Fruit fly (Drosophila melanogaster) whole organism, embryonic: ENCODE data around the gene Acph-1.

Experiments
- Abd-B ChIP-seq: fragments of 200-800 bp; sonication (Bioruptor generic); optimal IDR thresholded peaks from 2 replicates; lab custom pipeline; 2018; ENCODE audit warnings: missing biosample characterization, mild to moderate bottlenecking, missing genetic modification characterization, moderate library complexity
- BtbVII ChIP-seq: fragments of 200-800 bp; sonication (Bioruptor generic); optimal IDR thresholded peaks from 3 replicates; lab custom pipeline; 2017; ENCODE audit warnings: missing biosample characterization, mild to moderate bottlenecking, missing genetic modification characterization
- CG1024 ChIP-seq: fragments of 200-800 bp; sonication (Bioruptor generic); IDR thresholded peaks from 2 replicates; pipeline ENCODE4 v1.3.6; 2022; ENCODE audit warnings: missing biosample characterization, missing genetic modification characterization
- CG10274 ChIP-seq: fragments of 200-800 bp; sonication (Bioruptor generic); optimal IDR thresholded peaks from 3 replicates; lab custom pipeline; 2017; ENCODE audit warnings: missing biosample characterization, mild to moderate bottlenecking, missing genetic modification characterization
- CG10462 ChIP-seq: fragments of 200-800 bp; sonication (Bioruptor generic); optimal IDR thresholded peaks from 2 replicates; lab custom pipeline; 2016; ENCODE audit warnings: missing biosample characterization, missing genetic modification characterization
- CG13287 ChIP-seq: fragments of 200-800 bp; sonication (Bioruptor generic); IDR thresholded peaks from 2 replicates; pipeline ENCODE4 v1.3.6; 2022; ENCODE audit warnings: missing biosample characterization, missing genetic modification characterization; ENCODE audit not compliant: partially characterized antibody
- CG13894 ChIP-seq: fragments of 200-800 bp; sonication (Bioruptor generic); optimal IDR thresholded peaks from 3 replicates; lab custom pipeline; 2018; ENCODE audit warnings: missing biosample characterization, mild to moderate bottlenecking, missing genetic modification characterization, moderate library complexity
- CG14710 ChIP-seq: fragments of 200-800 bp; sonication (Bioruptor generic); optimal IDR thresholded peaks from 3 replicates; lab custom pipeline; 2019; ENCODE audit warnings: missing biosample characterization, mild to moderate bottlenecking, missing genetic modification characterization, moderate library complexity
- CG15514 ChIP-seq: fragments of 200-800 bp; sonication (Bioruptor generic); optimal IDR thresholded peaks from 3 replicates; lab custom pipeline; 2017; ENCODE audit warnings: missing biosample characterization, missing genetic modification characterization, mild to moderate bottlenecking, moderate library complexity, missing genetic modification reagents
- CG2202 ChIP-seq: fragments of 200-800 bp; sonication (Bioruptor generic); optimal IDR thresholded peaks from 2 replicates; lab custom pipeline; 2018; ENCODE audit warnings: missing biosample characterization, mild to moderate bottlenecking, missing genetic modification characterization
- CG32772 ChIP-seq: fragments of 200-800 bp; sonication (Bioruptor generic); IDR thresholded peaks from 2 replicates; pipeline ENCODE4 v1.3.6; 2022; ENCODE audit warnings: missing biosample characterization, missing genetic modification characterization
- CG3838 ChIP-seq: fragments of 200-800 bp; sonication (Bioruptor generic); optimal IDR thresholded peaks from 3 replicates; lab custom pipeline; 2016; ENCODE audit warnings: missing biosample characterization, missing genetic modification characterization
- CG4707 ChIP-seq: fragments of 200-800 bp; sonication (Bioruptor generic); optimal IDR thresholded peaks from 2 replicates; lab custom pipeline; 2018; ENCODE audit warnings: missing biosample characterization, mild to moderate bottlenecking, missing genetic modification characterization, moderate library complexity
- CG5953 ChIP-seq: fragments of 200-800 bp; sonication (Bioruptor generic); IDR thresholded peaks from 2 replicates; pipeline ENCODE4 v1.3.6; 2022; ENCODE audit warnings: missing biosample characterization, missing genetic modification characterization
- CG6813 ChIP-seq: fragments of 200-800 bp; sonication (Bioruptor generic); optimal IDR thresholded peaks from 2 replicates; lab custom pipeline; 2017; ENCODE audit warnings: missing biosample characterization, missing genetic modification characterization, mild to moderate bottlenecking, moderate library complexity, missing genetic modification reagents
- CG7963 ChIP-seq: fragments of 200-800 bp; sonication (Bioruptor generic); IDR thresholded peaks from 3 replicates; pipeline ENCODE4 v1.3.6; 2022; ENCODE audit warnings: missing biosample characterization, missing genetic modification characterization; ENCODE audit not compliant: partially characterized antibody
- CG8388 ChIP-seq: fragments of 200-800 bp; sonication (Bioruptor generic); optimal IDR thresholded peaks from 2 replicates; lab custom pipeline; 2019; ENCODE audit warnings: missing biosample characterization, mild to moderate bottlenecking, missing genetic modification characterization, moderate library complexity
- CHES-1-like ChIP-seq: fragments of 200-800 bp; sonication (Bioruptor generic); optimal IDR thresholded peaks from 2 replicates; lab custom pipeline; 2016; ENCODE audit warnings: missing biosample characterization, missing genetic modification characterization
- CoRest ChIP-seq: fragments of 200-800 bp; sonication (Bioruptor generic); optimal IDR thresholded peaks from 3 replicates; lab custom pipeline; 2018; ENCODE audit warnings: missing biosample characterization, mild to moderate bottlenecking, missing genetic modification characterization, moderate library complexity
- Dll ChIP-seq: fragments of 200-800 bp; sonication (Bioruptor generic); IDR thresholded peaks from 4 replicates; pipeline ENCODE4 v1.3.6; 2022; ENCODE audit warnings: missing biosample characterization, missing genetic modification characterization; ENCODE audit not compliant: partially characterized antibody
- Ets65A ChIP-seq: fragments of 200-800 bp; sonication (Bioruptor generic); peaks from one replicate; lab custom pipeline; 2016; ENCODE audit warnings: missing biosample characterization, missing genetic modification characterization
- H15 ChIP-seq: fragments of 200-800 bp; sonication (Bioruptor generic); IDR thresholded peaks from 3 replicates; pipeline ENCODE4 v1.3.6; 2022; ENCODE audit warnings: missing biosample characterization, missing genetic modification characterization
- H2.0 ChIP-seq: fragments of 200-800 bp; sonication (Bioruptor generic); IDR thresholded peaks from 2 replicates; pipeline ENCODE4 v1.3.6; 2022; ENCODE audit warnings: missing biosample characterization, missing genetic modification characterization
- HLHmδ ChIP-seq: fragments of 200-800 bp; sonication (Bioruptor generic); optimal IDR thresholded peaks from 2 replicates; lab custom pipeline; 2018; ENCODE audit warnings: missing biosample characterization, mild to moderate bottlenecking, missing genetic modification characterization, moderate library complexity
- Lpt ChIP-seq: fragments of >200 bp; optimal IDR thresholded peaks from 2 replicates; lab custom pipeline; 2018; ENCODE audit warnings: missing biosample characterization, missing genetic modification characterization
- MTF-1 ChIP-seq: fragments of 200-800 bp; sonication (Bioruptor generic); optimal IDR thresholded peaks from 2 replicates; lab custom pipeline; 2018; ENCODE audit warnings: missing biosample characterization, mild to moderate bottlenecking, missing genetic modification characterization, borderline replicate concordance
- Med ChIP-seq: fragments of 200-800 bp; sonication (Bioruptor generic); peaks from one replicate; lab custom pipeline; 2016; ENCODE audit warnings: missing biosample characterization, missing genetic modification characterization, mild to moderate bottlenecking, inconsistent platforms, moderate library complexity
- Mes4 ChIP-seq: fragments of 200-800 bp; sonication (Bioruptor generic); optimal IDR thresholded peaks from 2 replicates; lab custom pipeline; 2016; ENCODE audit warnings: missing biosample characterization, missing genetic modification characterization
- Nf-YC ChIP-seq: fragments of 200-800 bp; optimal IDR thresholded peaks from 3 replicates; lab custom pipeline; 2019; ENCODE audit warnings: missing biosample characterization, mild to moderate bottlenecking, missing genetic modification characterization, moderate library complexity
- Six4 ChIP-seq: fragments of 200-800 bp; sonication (Bioruptor generic); optimal IDR thresholded peaks from 2 replicates; lab custom pipeline; 2016; ENCODE audit warnings: missing biosample characterization, missing genetic modification characterization
- Sry-δ ChIP-seq: fragments of 200-800 bp; sonication (Bioruptor generic); optimal IDR thresholded peaks from 2 replicates; lab custom pipeline; 2016; ENCODE audit warnings: missing biosample characterization, missing genetic modification characterization
- Stat92E ChIP-seq, 3 experiments: fragments of >200 bp in 2 of 3; fragments of 200-800 bp in 1 of 3; sonication (Bioruptor generic) in 1 of 3; optimal IDR thresholded peaks; 2 replicates each; lab custom pipeline; 2017 to 2019; ENCODE audit warnings: missing biosample characterization in 3 of 3, missing genetic modification characterization in 3 of 3, mild to moderate bottlenecking in 1 of 3, moderate library complexity in 1 of 3
- chif ChIP-seq, 2 experiments: fragments of 200-800 bp; sonication (Bioruptor generic); optimal IDR thresholded peaks; 3 replicates each; lab custom pipeline; 2016; ENCODE audit warnings: missing biosample characterization in 2 of 2, missing genetic modification characterization in 2 of 2
- chinmo ChIP-seq: fragments of 200-800 bp; sonication (Bioruptor generic); IDR thresholded peaks from 4 replicates; pipeline ENCODE4 v1.3.6; 2022; ENCODE audit warnings: missing biosample characterization, missing genetic modification characterization; ENCODE audit not compliant: partially characterized antibody
- ci ChIP-seq: fragments of 200-800 bp; sonication (Bioruptor generic); IDR thresholded peaks from 3 replicates; pipeline ENCODE4 v1.3.6; 2022; ENCODE audit warnings: missing biosample characterization, missing genetic modification characterization
- dm ChIP-seq: fragments of 200-800 bp; sonication (Bioruptor generic); optimal IDR thresholded peaks from 3 replicates; lab custom pipeline; 2016; ENCODE audit warnings: missing biosample characterization, missing genetic modification characterization
- dpn ChIP-seq, 2 experiments: fragments of 200-800 bp; sonication (Bioruptor generic); optimal IDR thresholded peaks; 3 replicates each; lab custom pipeline; 2016; ENCODE audit warnings: missing biosample characterization in 2 of 2, missing genetic modification characterization in 2 of 2
- dysf ChIP-seq: fragments of 200-800 bp; sonication (Bioruptor generic); IDR thresholded peaks from 3 replicates; pipeline ENCODE4 v1.3.6; 2022; ENCODE audit warnings: missing biosample characterization, missing genetic modification characterization
- insv ChIP-seq, 2 experiments: fragments of 200-800 bp; sonication (Bioruptor generic); optimal IDR thresholded peaks; 3 replicates each; lab custom pipeline; 2016 to 2018; ENCODE audit warnings: missing biosample characterization in 2 of 2, missing genetic modification characterization in 2 of 2
- inv ChIP-seq: fragments of 200-800 bp; sonication (Bioruptor generic); IDR thresholded peaks from 2 replicates; pipeline ENCODE4 v1.3.6; 2022; ENCODE audit warnings: missing biosample characterization, missing genetic modification characterization; ENCODE audit not compliant: partially characterized antibody
- maf-S ChIP-seq: fragments of 200-800 bp; sonication (Bioruptor generic); optimal IDR thresholded peaks from 2 replicates; lab custom pipeline; 2016; ENCODE audit warnings: missing biosample characterization, missing genetic modification characterization
- nerfin-2 ChIP-seq: fragments of 200-800 bp; sonication (Bioruptor generic); IDR thresholded peaks from 2 replicates; pipeline ENCODE4 v1.3.6; 2022; ENCODE audit warnings: missing biosample characterization, missing genetic modification characterization; ENCODE audit not compliant: partially characterized antibody
- pfk ChIP-seq: fragments of 200-800 bp; sonication (Bioruptor generic); optimal IDR thresholded peaks from 2 replicates; lab custom pipeline; 2018; ENCODE audit warnings: missing biosample characterization, mild to moderate bottlenecking, missing genetic modification characterization, moderate library complexity
- pros ChIP-seq: fragments of 200-800 bp; sonication (Bioruptor generic); optimal IDR thresholded peaks from 3 replicates; lab custom pipeline; 2019; ENCODE audit warnings: missing biosample characterization, mild to moderate bottlenecking, missing genetic modification characterization, moderate library complexity
- sc ChIP-seq, 3 experiments: fragments of >200 bp in 2 of 3; fragments of 200-800 bp in 1 of 3; sonication (Bioruptor generic) in 1 of 3; optimal IDR thresholded peaks; 2 replicates in 2 of 3; 3 replicates in 1 of 3; lab custom pipeline; 2017; ENCODE audit warnings: mild to moderate bottlenecking in 1 of 3, missing biosample characterization in 1 of 3, missing genetic modification characterization in 1 of 3, missing genetic modification reagents in 1 of 3
- sqz ChIP-seq: fragments of 200-800 bp; sonication (Bioruptor generic); optimal IDR thresholded peaks from 3 replicates; lab custom pipeline; 2018; ENCODE audit warnings: missing biosample characterization, mild to moderate bottlenecking, missing genetic modification characterization
- toy ChIP-seq: fragments of 200-800 bp; sonication (Bioruptor generic); IDR thresholded peaks from 2 replicates; pipeline ENCODE4 v1.3.6; 2022; ENCODE audit warnings: missing biosample characterization, missing genetic modification characterization
- zfh2 ChIP-seq: fragments of 200-800 bp; sonication (Bioruptor generic); optimal IDR thresholded peaks from 2 replicates; lab custom pipeline; 2016; ENCODE audit warnings: missing biosample characterization, missing genetic modification characterization

Gene Acph-1

dm6 chr3R:30022452-30023028 lies 29.3 kb upstream of the Acph-1 start, which contains the start of the genes RpS28a and Axn (continued):
- TF ChIP-seq CG13287 (GFP tag; lab: Robert Waterston, UW) (peak; percentile 57), H15 (GFP tag; lab: Robert Waterston, UW) (no peak), chinmo (no peak), CG10462 (GFP tag; lab: Kevin White, UChicago) (no peak), CG14710 (peak; percentile 41), Sry-δ (GFP tag; lab: Kevin White, UChicago) (peak; percentile 76), Nf-YC (tag; lab: Kevin White, UChicago) (no peak), BtbVII (GFP tag; lab: Kevin White, UChicago) (no peak), CG4707 (GFP tag; lab: Kevin White, UChicago) (no peak), CG1024 (GFP tag; lab: Robert Waterston, UW) (no peak), nerfin-2 (GFP tag; lab: Robert Waterston, UW) (0 out of 2 replicates have a peak, but pooled peaks have one; percentile 7), CG32772 (no peak), toy (no peak), inv (GFP tag; lab: Robert Waterston, UW) (no peak), zfh2 (GFP tag; lab: Kevin White, UChicago) (no peak), insv (GFP tag; optimal IDR thresholded peaks at IDR 0.05; lab: Kevin White, UChicago) (peak in 1 of 2 experiments; percentile 33), MTF-1 (no peak), CG10274 (GFP tag; lab: Kevin White, UChicago) (no peak), chif (GFP tag; optimal IDR thresholded peaks at IDR 0.05; lab: Kevin White, UChicago) (peak in 1 of 2 experiments; percentile 31), Six4 (GFP tag; lab: Kevin White, UChicago) (no peak), pros (GFP tag; lab: Kevin White, UChicago) (no peak), CG6813 (GFP tag; lab: Kevin White, UChicago) (no peak), Mes4 (peak; percentile 27), CG7963 (GFP tag; lab: Robert Waterston, UW) (no peak), HLHmδ (GFP tag; lab: Kevin White, UChicago) (peak; percentile 64), sc (optimal IDR thresholded peaks at IDR 0.05; lab: Kevin White, UChicago) (no peak), sc (GFP tag; optimal IDR thresholded peaks at IDR 0.05; lab: Kevin White, UChicago) (no peak), CG13894 (tag; lab: Kevin White, UChicago) (no peak), Stat92E (GFP tag; optimal IDR thresholded peaks at IDR 0.05; lab: Kevin White, UChicago) (no peak), CG15514 (GFP tag; lab: Kevin White, UChicago) (peak; percentile 100), pfk (GFP tag; lab: Kevin White, UChicago) (no peak), CG8388 (GFP tag; lab: Kevin White, UChicago) (no peak), CHES-1-like (peak; percentile 49), CoRest (tag; lab: Kevin White, UChicago) (peak; percentile 19), Abd-B (GFP tag; lab: Kevin White, UChicago) (no peak), maf-S (GFP tag; lab: Kevin White, UChicago) (peak; percentile 26), CG3838 (GFP tag; lab: Kevin White, UChicago) (no peak), CG5953 (GFP tag; lab: Robert Waterston, UW) (no peak), dm (GFP tag; lab: Kevin White, UChicago) (peak; percentile 32), Lpt (GFP tag; lab: Kevin White, UChicago) (no peak), dpn (GFP tag; optimal IDR thresholded peaks at IDR 0.05; lab: Kevin White, UChicago) (peak; percentile 37 to 42), Dll (GFP tag; lab: Robert Waterston, UW) (peak; percentile 76; the same call in 3 of the 4 replicates), sqz (GFP tag; lab: Kevin White, UChicago) (no peak), dysf (peak; percentile 37; the same call in 1 of the 3 replicates), Med (peak; percentile 90), CG2202 (tag; lab: Kevin White, UChicago) (no peak), ci (GFP tag; lab: Robert Waterston, UW) (peak; percentile 32; the same call in 1 of the 3 replicates), H2.0 (GFP tag; lab: Robert Waterston, UW) (no peak; the same call in 1 of the 2 replicates), Ets65A (GFP tag; lab: Kevin White, UChicago) (peak; percentile 51)
